Fruit fly (Drosophila melanogaster) whole organism, adult: ENCODE data around the gene Non2.

ENCODE experiments used
- CG11617 ChIP-seq: fragments of 200-800 bp; sonication (Bioruptor generic); optimal IDR thresholded peaks from 2 replicates; lab custom pipeline; 2017; ENCODE audit warnings: mild to moderate bottlenecking, missing biosample characterization, missing genetic modification reagents, missing genetic modification characterization
- CG12768 ChIP-seq: fragments of 200-800 bp; sonication (Bioruptor generic); optimal IDR thresholded peaks from 2 replicates; lab custom pipeline; 2017; ENCODE audit warnings: missing biosample characterization, missing genetic modification characterization, mild to moderate bottlenecking, moderate library complexity, missing genetic modification reagents
- CG14711 ChIP-seq: fragments of 200-800 bp; sonication (Bioruptor generic); optimal IDR thresholded peaks from 2 replicates; lab custom pipeline; 2018; ENCODE audit warnings: missing biosample characterization, mild to moderate bottlenecking, missing genetic modification characterization, moderate library complexity
- CG1620 ChIP-seq: fragments of 200-800 bp; sonication (Bioruptor generic); optimal IDR thresholded peaks from 2 replicates; lab custom pipeline; 2016; ENCODE audit warnings: missing biosample characterization, missing genetic modification characterization
- CG33017 ChIP-seq: fragments of 200-800 bp; sonication (Bioruptor generic); optimal IDR thresholded peaks from 2 replicates; lab custom pipeline; 2018; ENCODE audit warnings: missing biosample characterization, mild to moderate bottlenecking, missing genetic modification characterization, moderate library complexity
- CG5204 ChIP-seq: fragments of 200-800 bp; sonication (Bioruptor generic); optimal IDR thresholded peaks from 2 replicates; lab custom pipeline; 2016; ENCODE audit warnings: missing biosample characterization, missing genetic modification characterization
- CG7045 ChIP-seq: fragments of 200-800 bp; sonication (Bioruptor generic); optimal IDR thresholded peaks from 2 replicates; lab custom pipeline; 2017; ENCODE audit warnings: missing biosample characterization, mild to moderate bottlenecking, missing genetic modification characterization
- CG7101 ChIP-seq: fragments of 200-800 bp; sonication (Bioruptor generic); optimal IDR thresholded peaks from 2 replicates; lab custom pipeline; 2018; ENCODE audit warnings: missing biosample characterization, mild to moderate bottlenecking, missing genetic modification characterization, moderate library complexity
- Clk ChIP-seq: fragments of 200-800 bp; sonication (Bioruptor generic); optimal IDR thresholded peaks from 2 replicates; lab custom pipeline; 2017; ENCODE audit warnings: missing biosample characterization, missing genetic modification characterization
- Crg-1 ChIP-seq: fragments of 200-800 bp; sonication (Bioruptor generic); optimal IDR thresholded peaks from 2 replicates; lab custom pipeline; 2016; ENCODE audit warnings: missing biosample characterization, missing genetic modification characterization
- Hr96 ChIP-seq: fragments of 200-800 bp; sonication (Bioruptor generic); optimal IDR thresholded peaks from 2 replicates; lab custom pipeline; 2016; ENCODE audit warnings: missing biosample characterization, missing genetic modification characterization
- Mnt ChIP-seq: fragments of 200-800 bp; sonication (Bioruptor generic); optimal IDR thresholded peaks from 2 replicates; lab custom pipeline; 2016; ENCODE audit warnings: missing biosample characterization, mild to moderate bottlenecking, missing genetic modification characterization
- bab1 ChIP-seq: fragments of 200-800 bp; sonication (Bioruptor generic); optimal IDR thresholded peaks from 3 replicates; lab custom pipeline; 2019; ENCODE audit warnings: missing biosample characterization, mild to moderate bottlenecking, missing genetic modification characterization, moderate library complexity
- cnc ChIP-seq, 2 experiments: fragments of >200 bp; optimal IDR thresholded peaks; 2 replicates each; lab custom pipeline; 2017
- kay ChIP-seq: fragments of 200-800 bp; sonication (Bioruptor generic); peaks from one replicate; lab custom pipeline; 2016; ENCODE audit warnings: missing biosample characterization, missing genetic modification characterization, borderline replicate concordance
- ovo ChIP-seq: fragments of 200-800 bp; sonication (Bioruptor generic); optimal IDR thresholded peaks from 2 replicates; lab custom pipeline; 2016; ENCODE audit warnings: missing biosample characterization, missing genetic modification characterization
- pad ChIP-seq: fragments of 200-800 bp; sonication (Bioruptor generic); optimal IDR thresholded peaks from 3 replicates; lab custom pipeline; 2017; ENCODE audit warnings: missing biosample characterization, missing genetic modification characterization, mild to moderate bottlenecking, moderate library complexity, missing genetic modification reagents
- tj ChIP-seq: fragments of 200-800 bp; sonication (Bioruptor generic); optimal IDR thresholded peaks from 3 replicates; lab custom pipeline; 2017; ENCODE audit warnings: missing biosample characterization, mild to moderate bottlenecking, missing genetic modification characterization, moderate library complexity
- toe ChIP-seq: fragments of 200-800 bp; sonication (Bioruptor generic); optimal IDR thresholded peaks from 2 replicates; lab custom pipeline; 2016; ENCODE audit warnings: missing biosample characterization, missing genetic modification characterization

Gene Non2

dm6 chr3L:2739450-2739849 is 27.3 kb upstream of the Non2 start, which contains the start of gene Acp62F:
TSS of gene Acp62F (plus strand) at chr3L:2739750.
- TF ChIP-seq Hr96 (GFP tag; lab: Kevin White, UChicago) (no peak), Crg-1 (GFP tag; lab: Kevin White, UChicago) (no peak), toe (GFP tag; lab: Kevin White, UChicago) (no peak), Mnt (GFP tag; lab: Kevin White, UChicago) (no peak), ovo (no peak)

- no peak for TF ChIP-seq CG12768 (GFP tag; lab: Kevin White, UChicago)
- no peak for TF ChIP-seq tj (GFP tag; lab: Kevin White, UChicago)
- no peak for TF ChIP-seq Mnt (GFP tag; lab: Kevin White, UChicago)
- no peak for TF ChIP-seq ovo
- no peak for TF ChIP-seq CG33017 (tag; lab: Kevin White, UChicago)
- no peak for TF ChIP-seq Crg-1 (GFP tag; lab: Kevin White, UChicago)
- no peak for TF ChIP-seq CG1620 (GFP tag; lab: Kevin White, UChicago)
- TF ChIP-seq bab1 (GFP tag; lab: Kevin White, UChicago) = no peak
- no peak for TF ChIP-seq Hr96 (GFP tag; lab: Kevin White, UChicago)
- no peak for TF ChIP-seq CG5204
- no peak for TF ChIP-seq cnc (optimal IDR thresholded peaks at IDR 0.05; lab: Kevin White, UChicago)
- no peak for TF ChIP-seq pad (GFP tag; lab: Kevin White, UChicago)
- TF ChIP-seq CG11617 (GFP tag; lab: Kevin White, UChicago) = no peak
- no peak for TF ChIP-seq kay (GFP tag; lab: Kevin White, UChicago)
- no peak for TF ChIP-seq CG14711 (tag; lab: Kevin White, UChicago)
- TF ChIP-seq toe (GFP tag; lab: Kevin White, UChicago) = no peak
- no peak for TF ChIP-seq CG7101 (tag; lab: Kevin White, UChicago)
Observed at dm6 chr3L:2743755-2744154, 23.0 kb upstream of the Non2 start.

- no peak for TF ChIP-seq CG7101 (tag; lab: Kevin White, UChicago)
Observed at dm6 chr3L:2744963-2745362, 21.8 kb upstream of the Non2 start.

- TF ChIP-seq pad (GFP tag; lab: Kevin White, UChicago) = no peak
- TF ChIP-seq CG7045 (GFP tag; lab: Kevin White, UChicago) = no peak
- TF ChIP-seq CG33017 (tag; lab: Kevin White, UChicago) = no peak
- no peak for TF ChIP-seq ovo
- no peak for TF ChIP-seq CG14711 (tag; lab: Kevin White, UChicago)
- no peak for TF ChIP-seq toe (GFP tag; lab: Kevin White, UChicago)
- no peak for TF ChIP-seq Crg-1 (GFP tag; lab: Kevin White, UChicago)
- TF ChIP-seq Hr96 (GFP tag; lab: Kevin White, UChicago) = no peak
- no peak for TF ChIP-seq tj (GFP tag; lab: Kevin White, UChicago)
- no peak for TF ChIP-seq CG12768 (GFP tag; lab: Kevin White, UChicago)
Observed at dm6 chr3L:2745698-2746410, 20.9 kb upstream of the Non2 start.

dm6 chr3L:2748359-2748758 is 18.4 kb upstream of the Non2 start:
- TF ChIP-seq ovo (no peak), CG1620 (GFP tag; lab: Kevin White, UChicago) (no peak), CG5204 (no peak), cnc (optimal IDR thresholded peaks at IDR 0.05; lab: Kevin White, UChicago) (no peak), Mnt (GFP tag; lab: Kevin White, UChicago) (no peak), Clk (GFP tag; lab: Kevin White, UChicago) (no peak), tj (GFP tag; lab: Kevin White, UChicago) (no peak), CG12768 (GFP tag; lab: Kevin White, UChicago) (no peak), kay (GFP tag; lab: Kevin White, UChicago) (no peak)

dm6 chr3L:2762122-2762521 is 4.7 kb upstream of the Non2 start:
- TF ChIP-seq CG33017 (tag; lab: Kevin White, UChicago) = no peak

- TF ChIP-seq cnc (optimal IDR thresholded peaks at IDR 0.05; lab: Kevin White, UChicago) (no peak), bab1 (GFP tag; lab: Kevin White, UChicago) (no peak), Clk (GFP tag; lab: Kevin White, UChicago) (no peak), Crg-1 (GFP tag; lab: Kevin White, UChicago) (no peak), pad (GFP tag; lab: Kevin White, UChicago) (no peak), tj (GFP tag; lab: Kevin White, UChicago) (no peak), ovo (no peak)
Observed at dm6 chr3L:2763762-2764161, 3.0 kb upstream of the Non2 start.
